Fruit fly (Drosophila melanogaster) whole organism, embryonic: Measurements from ENCODE around the gene Oamb.

Experiments used
- Antp ChIP-seq: fragments of 200-800 bp; sonication (Bioruptor generic); optimal IDR thresholded peaks from 3 replicates; lab custom pipeline; 2016; ENCODE audit warnings: missing biosample characterization, missing genetic modification characterization
- Atf3 ChIP-seq: fragments of 200-800 bp; sonication (Bioruptor generic); optimal IDR thresholded peaks from 3 replicates; lab custom pipeline; 2016; ENCODE audit warnings: missing biosample characterization, missing genetic modification characterization
- CG10431 ChIP-seq: fragments of 200-800 bp; sonication (Bioruptor generic); optimal IDR thresholded peaks from 3 replicates; lab custom pipeline; 2018; ENCODE audit warnings: missing biosample characterization, mild to moderate bottlenecking, missing genetic modification characterization
- CG11398 ChIP-seq: fragments of 200-800 bp; sonication (Bioruptor generic); optimal IDR thresholded peaks from 2 replicates; lab custom pipeline; 2016; ENCODE audit warnings: missing biosample characterization, missing genetic modification characterization
- CG17385 ChIP-seq: fragments of 200-800 bp; sonication (Bioruptor generic); optimal IDR thresholded peaks from 3 replicates; lab custom pipeline; 2018; ENCODE audit warnings: missing biosample characterization, mild to moderate bottlenecking, missing genetic modification characterization
- CG17802 ChIP-seq: fragments of 200-800 bp; sonication (Bioruptor generic); optimal IDR thresholded peaks from 2 replicates; lab custom pipeline; 2018; ENCODE audit warnings: missing biosample characterization, mild to moderate bottlenecking, missing genetic modification characterization, moderate library complexity
- CG2678 ChIP-seq: fragments of 200-800 bp; sonication (Bioruptor generic); optimal IDR thresholded peaks from 3 replicates; lab custom pipeline; 2019; ENCODE audit warnings: missing biosample characterization, mild to moderate bottlenecking, missing genetic modification characterization, moderate library complexity
- CG42726 ChIP-seq: fragments of 200-800 bp; sonication (Bioruptor generic); IDR thresholded peaks from 2 replicates; pipeline ENCODE4 v1.3.6; 2022; ENCODE audit warnings: missing biosample characterization, missing genetic modification characterization; ENCODE audit not compliant: partially characterized antibody
- CG6272 ChIP-seq: fragments of 200-800 bp; sonication (Bioruptor generic); IDR thresholded peaks from 2 replicates; pipeline ENCODE4 v1.3.6; 2022; ENCODE audit warnings: missing biosample characterization, missing genetic modification characterization
- CG6683 ChIP-seq: fragments of 200-800 bp; sonication (Bioruptor generic); optimal IDR thresholded peaks from 2 replicates; lab custom pipeline; 2017; ENCODE audit warnings: missing biosample characterization, mild to moderate bottlenecking, missing genetic modification characterization, missing genetic modification reagents
- CG6813 ChIP-seq: fragments of 200-800 bp; sonication (Bioruptor generic); optimal IDR thresholded peaks from 2 replicates; lab custom pipeline; 2017; ENCODE audit warnings: missing biosample characterization, missing genetic modification characterization, mild to moderate bottlenecking, moderate library complexity, missing genetic modification reagents
- CG7839 ChIP-seq: fragments of 200-800 bp; sonication (Bioruptor generic); optimal IDR thresholded peaks from 3 replicates; lab custom pipeline; 2018; ENCODE audit warnings: missing biosample characterization, mild to moderate bottlenecking, missing genetic modification characterization, moderate library complexity
- CG8478 ChIP-seq: fragments of >200 bp; optimal IDR thresholded peaks from 2 replicates; lab custom pipeline; 2018
- CG9215 ChIP-seq: fragments of 200-800 bp; sonication (Bioruptor generic); IDR thresholded peaks from 2 replicates; pipeline ENCODE4 v1.3.6; 2022; ENCODE audit warnings: missing biosample characterization, missing genetic modification characterization
- CG9609 ChIP-seq: fragments of 200-800 bp; sonication (Bioruptor generic); optimal IDR thresholded peaks from 3 replicates; lab custom pipeline; 2016; ENCODE audit warnings: missing biosample characterization, missing genetic modification characterization
- CG9727 ChIP-seq: fragments of 200-800 bp; sonication (Bioruptor generic); optimal IDR thresholded peaks from 3 replicates; lab custom pipeline; 2017; ENCODE audit warnings: missing biosample characterization, mild to moderate bottlenecking, missing genetic modification characterization
- CHES-1-like ChIP-seq: fragments of 200-800 bp; sonication (Bioruptor generic); optimal IDR thresholded peaks from 2 replicates; lab custom pipeline; 2016; ENCODE audit warnings: missing biosample characterization, missing genetic modification characterization
- Elba2 ChIP-seq: fragments of 200-800 bp; sonication (Bioruptor generic); optimal IDR thresholded peaks from 3 replicates; lab custom pipeline; 2016; ENCODE audit warnings: missing biosample characterization, missing genetic modification characterization
- Hr51 ChIP-seq, 2 experiments: fragments of 200-800 bp; sonication (Bioruptor generic); optimal IDR thresholded peaks; 2 replicates in 1 of 2; 3 replicates in 1 of 2; lab custom pipeline; 2016 to 2018; ENCODE audit warnings: missing biosample characterization in 2 of 2, missing genetic modification characterization in 2 of 2, mild to moderate bottlenecking in 1 of 2, moderate library complexity in 1 of 2
- NfI ChIP-seq: fragments of 200-800 bp; sonication (Bioruptor generic); optimal IDR thresholded peaks from 3 replicates; lab custom pipeline; 2018; ENCODE audit warnings: missing biosample characterization, mild to moderate bottlenecking, missing genetic modification characterization, moderate library complexity
- Opbp ChIP-seq: fragments of 200-800 bp; sonication (Bioruptor generic); IDR thresholded peaks from 3 replicates; pipeline ENCODE4 v1.3.6; 2022; ENCODE audit warnings: missing biosample characterization, missing genetic modification characterization; ENCODE audit not compliant: partially characterized antibody
- Pdp1 ChIP-seq, 2 experiments: fragments of 200-800 bp; sonication (Bioruptor generic); optimal IDR thresholded peaks; 3 replicates each; lab custom pipeline; 2016; ENCODE audit warnings: missing biosample characterization in 2 of 2, missing genetic modification characterization in 2 of 2, mild to moderate bottlenecking in 1 of 2, moderate library complexity in 1 of 2
- Side ChIP-seq: fragments of 200-800 bp; sonication (Bioruptor generic); optimal IDR thresholded peaks from 2 replicates; lab custom pipeline; 2016; ENCODE audit warnings: missing biosample characterization, missing genetic modification characterization
- Sry-β ChIP-seq: fragments of 200-800 bp; sonication (Bioruptor generic); optimal IDR thresholded peaks from 2 replicates; lab custom pipeline; 2018; ENCODE audit warnings: missing biosample characterization, mild to moderate bottlenecking, missing genetic modification characterization, moderate library complexity
- abd-A ChIP-seq: fragments of 200-800 bp; sonication (Bioruptor generic); optimal IDR thresholded peaks from 3 replicates; lab custom pipeline; 2019; ENCODE audit warnings: missing biosample characterization, mild to moderate bottlenecking, missing genetic modification characterization, moderate library complexity
- al ChIP-seq: fragments of 200-800 bp; sonication (Bioruptor generic); IDR thresholded peaks from 2 replicates; pipeline ENCODE4 v1.3.6; 2022; ENCODE audit warnings: missing biosample characterization, missing genetic modification characterization
- bbx ChIP-seq: fragments of 200-800 bp; sonication (Bioruptor generic); IDR thresholded peaks from 2 replicates; pipeline ENCODE4 v1.3.6; 2022; ENCODE audit warnings: missing biosample characterization, missing genetic modification characterization; ENCODE audit not compliant: partially characterized antibody
- bowl ChIP-seq: fragments of 200-800 bp; sonication (Bioruptor generic); IDR thresholded peaks from 2 replicates; pipeline ENCODE4 v1.3.6; 2022; ENCODE audit warnings: missing biosample characterization, missing genetic modification characterization
- da ChIP-seq: fragments of 200-800 bp; sonication (Bioruptor generic); optimal IDR thresholded peaks from 2 replicates; lab custom pipeline; 2016; ENCODE audit warnings: missing biosample characterization, missing genetic modification characterization
- dpn ChIP-seq, 2 experiments: fragments of 200-800 bp; sonication (Bioruptor generic); optimal IDR thresholded peaks; 3 replicates each; lab custom pipeline; 2016; ENCODE audit warnings: missing biosample characterization in 2 of 2, missing genetic modification characterization in 2 of 2
- lmd ChIP-seq: fragments of 200-800 bp; sonication (Bioruptor generic); IDR thresholded peaks from 2 replicates; pipeline ENCODE4 v1.3.6; 2022; ENCODE audit warnings: missing biosample characterization, missing genetic modification characterization
- mam ChIP-seq: fragments of 200-800 bp; sonication (Bioruptor generic); optimal IDR thresholded peaks from 3 replicates; lab custom pipeline; 2016; ENCODE audit warnings: missing biosample characterization, missing genetic modification characterization
- mld ChIP-seq: fragments of 200-800 bp; sonication (Bioruptor generic); IDR thresholded peaks from 3 replicates; pipeline ENCODE4 v1.3.6; 2022; ENCODE audit warnings: missing biosample characterization, missing genetic modification characterization; ENCODE audit not compliant: partially characterized antibody
- oc ChIP-seq: fragments of 200-800 bp; sonication (Bioruptor generic); optimal IDR thresholded peaks from 2 replicates; lab custom pipeline; 2018; ENCODE audit warnings: missing biosample characterization, mild to moderate bottlenecking, missing genetic modification characterization, moderate library complexity
- scrt ChIP-seq: fragments of 200-800 bp; sonication (Bioruptor generic); optimal IDR thresholded peaks from 2 replicates; lab custom pipeline; 2018; ENCODE audit warnings: missing biosample characterization, mild to moderate bottlenecking, missing genetic modification characterization, moderate library complexity
- sd ChIP-seq: fragments of 200-800 bp; sonication (Bioruptor generic); optimal IDR thresholded peaks from 3 replicates; lab custom pipeline; 2018; ENCODE audit warnings: missing biosample characterization, mild to moderate bottlenecking, missing genetic modification characterization, moderate library complexity
- sens ChIP-seq: fragments of 200-800 bp; sonication (Bioruptor generic); peaks from one replicate; lab custom pipeline; 2016; ENCODE audit warnings: missing biosample characterization, missing genetic modification characterization
- ssp ChIP-seq: fragments of 200-800 bp; sonication (Bioruptor generic); IDR thresholded peaks from 2 replicates; pipeline ENCODE4 v1.3.6; 2022; ENCODE audit warnings: missing biosample characterization, missing genetic modification characterization
- tna ChIP-seq: fragments of 200-800 bp; sonication (Bioruptor generic); IDR thresholded peaks from 2 replicates; pipeline ENCODE4 v1.3.6; 2022; ENCODE audit warnings: missing biosample characterization, missing genetic modification characterization; ENCODE audit not compliant: partially characterized antibody
- wdn ChIP-seq: fragments of 200-800 bp; sonication (Bioruptor generic); IDR thresholded peaks from 2 replicates; pipeline ENCODE4 v1.3.6; 2022; ENCODE audit warnings: missing biosample characterization, missing genetic modification characterization
- zen2 ChIP-seq: fragments of 200-800 bp; sonication (Bioruptor generic); IDR thresholded peaks from 3 replicates; pipeline ENCODE4 v1.3.6; 2022; ENCODE audit warnings: missing biosample characterization, missing genetic modification characterization; ENCODE audit not compliant: partially characterized antibody

Gene Oamb

dm6 chr3R:20735405-20735804, 21.0 kb upstream of the Oamb start, which contains the start of gene Cdk2 (continued):
- TF ChIP-seq ssp (GFP tag; lab: Robert Waterston, UW): peak; percentile 51
- no peak for TF ChIP-seq CG6813 (GFP tag; lab: Kevin White, UChicago)
- peak; percentile 87 for TF ChIP-seq tna (GFP tag; lab: Robert Waterston, UW)
- TF ChIP-seq Opbp (GFP tag; lab: Robert Waterston, UW): peak; percentile 95
- no peak for TF ChIP-seq CG8478
- peak in 1 of 2 experiments; percentile 29 for TF ChIP-seq Pdp1 (GFP tag; optimal IDR thresholded peaks at IDR 0.05; lab: Kevin White, UChicago)
- TF ChIP-seq CG6272 (GFP tag; lab: Robert Waterston, UW): peak; percentile 36; the same call in 1 of the 2 replicates
- no peak for TF ChIP-seq sd (tag; lab: Kevin White, UChicago)
- peak; percentile 91 for TF ChIP-seq mld (GFP tag; lab: Robert Waterston, UW)
- TF ChIP-seq Atf3 (GFP tag; lab: Kevin White, UChicago): no peak
- TF ChIP-seq CG6683 (GFP tag; lab: Kevin White, UChicago): no peak
- peak; percentile 96 for TF ChIP-seq CG17385 (GFP tag; lab: Kevin White, UChicago)
- TF ChIP-seq oc (tag; lab: Kevin White, UChicago): no peak
- TF ChIP-seq bowl (GFP tag; lab: Robert Waterston, UW): no peak
- no peak for TF ChIP-seq Elba2 (GFP tag; lab: Kevin White, UChicago)
- TF ChIP-seq wdn (GFP tag; lab: Robert Waterston, UW): no peak
- no peak for TF ChIP-seq lmd (GFP tag; lab: Robert Waterston, UW)
- TF ChIP-seq CG9215 (GFP tag; lab: Robert Waterston, UW): no peak
- TF ChIP-seq al (GFP tag; lab: Robert Waterston, UW): no peak
- no peak for TF ChIP-seq abd-A
- no peak for TF ChIP-seq CG11398
- peak; percentile 96 for TF ChIP-seq CG42726 (GFP tag; lab: Robert Waterston, UW)
- peak; percentile 32 for TF ChIP-seq mam
- no peak for TF ChIP-seq CG10431
- peak in 1 of 2 experiments; percentile 22 for TF ChIP-seq Hr51 (GFP tag; optimal IDR thresholded peaks at IDR 0.05; lab: Kevin White, UChicago)
- TF ChIP-seq da (GFP tag; lab: Kevin White, UChicago): no peak
- TF ChIP-seq CG9609 (GFP tag; lab: Kevin White, UChicago): peak; percentile 10
- TF ChIP-seq Side: no peak
- peak; percentile 92 for TF ChIP-seq bbx (GFP tag; lab: Robert Waterston, UW)
- no peak for TF ChIP-seq CG17802 (tag; lab: Kevin White, UChicago)
- TF ChIP-seq Antp (GFP tag; lab: Kevin White, UChicago): peak; percentile 12
- no peak for TF ChIP-seq CG7839 (tag; lab: Kevin White, UChicago)
- peak; percentile 21 for TF ChIP-seq CHES-1-like (GFP tag; lab: Kevin White, UChicago)
- peak; percentile 80 for TF ChIP-seq sens (GFP tag; lab: Kevin White, UChicago)
- no peak for TF ChIP-seq scrt
- no peak for TF ChIP-seq NfI (GFP tag; lab: Kevin White, UChicago)
- TF ChIP-seq dpn (GFP tag; optimal IDR thresholded peaks at IDR 0.05; lab: Kevin White, UChicago): peak; percentile 12 to 23
- TF ChIP-seq CG9727 (GFP tag; lab: Kevin White, UChicago): no peak
- peak; percentile 84 for TF ChIP-seq zen2 (GFP tag; lab: Robert Waterston, UW)
- peak; percentile 19 for TF ChIP-seq Sry-β
- TF ChIP-seq CG2678 (tag; lab: Kevin White, UChicago): no peak
- TF ChIP-seq, all 482 proteins: peak for 108
